Fruit fly (Drosophila melanogaster) whole organism, prepupa: ENCODE data around the gene Fuca.

Experiments
- CG3919 ChIP-seq: fragments of 200-800 bp; sonication (Bioruptor generic); optimal IDR thresholded peaks from 3 replicates; lab custom pipeline; 2016; ENCODE audit warnings: missing biosample characterization, missing genetic modification characterization
- CG8319 ChIP-seq: fragments of 200-800 bp; sonication (Bioruptor generic); optimal IDR thresholded peaks from 3 replicates; lab custom pipeline; 2016; ENCODE audit warnings: missing biosample characterization, missing genetic modification characterization

dm6 chr3L:11474658-11475057 lies 47.9 kb downstream of the Fuca start, which contains the start of gene Vha16-2:
- TF ChIP-seq CG3919 (GFP tag; lab: Kevin White, UChicago) (no peak), CG8319 (GFP tag; lab: Kevin White, UChicago) (no peak)
